Fruit fly (Drosophila melanogaster) whole organism, embryonic: ENCODE measurements around the gene LIMK1.

ENCODE experiments used
- Bdp1 ChIP-seq: fragments of 200-800 bp; sonication (Bioruptor generic); optimal IDR thresholded peaks from 3 replicates; lab custom pipeline; 2016; ENCODE audit warnings: missing biosample characterization, missing genetic modification characterization
- C15 ChIP-seq: fragments of 200-800 bp; sonication (Bioruptor generic); IDR thresholded peaks from 3 replicates; pipeline ENCODE4 v1.3.6; 2022; ENCODE audit warnings: missing biosample characterization, missing genetic modification characterization
- CG10366 ChIP-seq: fragments of 200-800 bp; sonication (Bioruptor generic); IDR thresholded peaks from 2 replicates; pipeline ENCODE4 v1.3.6; 2022; ENCODE audit warnings: missing biosample characterization, missing genetic modification characterization
- CG10565 ChIP-seq: fragments of 200-800 bp; sonication (Bioruptor generic); optimal IDR thresholded peaks from 3 replicates; lab custom pipeline; 2016; ENCODE audit warnings: missing biosample characterization, mild to moderate bottlenecking, missing genetic modification characterization
- CG11247 ChIP-seq: fragments of 200-800 bp; sonication (Bioruptor generic); IDR thresholded peaks from 2 replicates; pipeline ENCODE4 v1.3.6; 2022; ENCODE audit warnings: missing biosample characterization, missing genetic modification characterization
- CG12236 ChIP-seq: fragments of 200-800 bp; sonication (Bioruptor generic); optimal IDR thresholded peaks from 2 replicates; lab custom pipeline; 2016; ENCODE audit warnings: missing biosample characterization, missing genetic modification characterization
- CG1233 ChIP-seq: fragments of 200-800 bp; sonication (Bioruptor generic); optimal IDR thresholded peaks from 4 replicates; lab custom pipeline; 2018; ENCODE audit warnings: missing biosample characterization, mild to moderate bottlenecking, missing genetic modification characterization
- CG12769 ChIP-seq: fragments of 200-800 bp; sonication (Bioruptor generic); optimal IDR thresholded peaks from 2 replicates; lab custom pipeline; 2019; ENCODE audit warnings: missing biosample characterization, mild to moderate bottlenecking, missing genetic modification characterization, moderate library complexity
- CG16813 ChIP-seq: fragments of 200-800 bp; sonication (Bioruptor generic); IDR thresholded peaks from 3 replicates; pipeline ENCODE4 v1.3.6; 2022; ENCODE audit warnings: missing biosample characterization, missing genetic modification characterization; ENCODE audit not compliant: partially characterized antibody
- CG16815 ChIP-seq: fragments of 200-800 bp; sonication (Bioruptor generic); optimal IDR thresholded peaks from 3 replicates; lab custom pipeline; 2017; ENCODE audit warnings: missing biosample characterization, mild to moderate bottlenecking, missing genetic modification characterization
- CG17359 ChIP-seq: fragments of 200-800 bp; sonication (Bioruptor generic); optimal IDR thresholded peaks from 3 replicates; lab custom pipeline; 2018; ENCODE audit warnings: missing biosample characterization, mild to moderate bottlenecking, missing genetic modification characterization, moderate library complexity
- CG2678 ChIP-seq: fragments of 200-800 bp; sonication (Bioruptor generic); optimal IDR thresholded peaks from 3 replicates; lab custom pipeline; 2019; ENCODE audit warnings: missing biosample characterization, mild to moderate bottlenecking, missing genetic modification characterization, moderate library complexity
- CG3847 ChIP-seq: fragments of 200-800 bp; sonication (Bioruptor generic); IDR thresholded peaks from 2 replicates; pipeline ENCODE4 v1.3.6; 2022; ENCODE audit warnings: missing biosample characterization, missing genetic modification characterization
- CG3995 ChIP-seq: fragments of 200-800 bp; sonication (Bioruptor generic); optimal IDR thresholded peaks from 3 replicates; lab custom pipeline; 2016; ENCODE audit warnings: missing biosample characterization, missing genetic modification characterization
- CG4360 ChIP-seq: fragments of 200-800 bp; sonication (Bioruptor generic); IDR thresholded peaks from 2 replicates; pipeline ENCODE4 v1.3.6; 2022; ENCODE audit warnings: missing biosample characterization, missing genetic modification characterization
- CG9797 ChIP-seq: fragments of 200-800 bp; sonication (Bioruptor generic); optimal IDR thresholded peaks from 3 replicates; lab custom pipeline; 2018; ENCODE audit warnings: missing biosample characterization, mild to moderate bottlenecking, missing genetic modification characterization
- CG9817 ChIP-seq: fragments of 200-800 bp; sonication (Bioruptor generic); optimal IDR thresholded peaks from 2 replicates; lab custom pipeline; 2018; ENCODE audit warnings: missing biosample characterization, mild to moderate bottlenecking, missing genetic modification characterization, moderate library complexity
- CTCF ChIP-seq: fragments of 200-800 bp; sonication (Bioruptor generic); optimal IDR thresholded peaks from 2 replicates; lab custom pipeline; 2017; ENCODE audit warnings: missing biosample characterization, mild to moderate bottlenecking, missing genetic modification characterization, moderate library complexity
- Dad ChIP-seq: fragments of 200-800 bp; sonication (Bioruptor generic); optimal IDR thresholded peaks from 3 replicates; lab custom pipeline; 2016; ENCODE audit warnings: missing biosample characterization, missing genetic modification characterization
- ERR ChIP-seq: fragments of 200-800 bp; sonication (Bioruptor generic); optimal IDR thresholded peaks from 2 replicates; lab custom pipeline; 2016; ENCODE audit warnings: missing biosample characterization, missing genetic modification characterization
- Fer2 ChIP-seq: fragments of 200-800 bp; sonication (Bioruptor generic); optimal IDR thresholded peaks from 2 replicates; lab custom pipeline; 2018; ENCODE audit warnings: missing biosample characterization, mild to moderate bottlenecking, missing genetic modification characterization, moderate library complexity
- Fer3 ChIP-seq: fragments of 200-800 bp; sonication (Bioruptor generic); optimal IDR thresholded peaks from 2 replicates; lab custom pipeline; 2018; ENCODE audit warnings: missing biosample characterization, mild to moderate bottlenecking, missing genetic modification characterization, moderate library complexity
- HHEX ChIP-seq: fragments of 200-800 bp; sonication (Bioruptor generic); optimal IDR thresholded peaks from 3 replicates; lab custom pipeline; 2017; ENCODE audit warnings: missing biosample characterization, mild to moderate bottlenecking, missing genetic modification characterization, missing genetic modification reagents
- Hr3 ChIP-seq: fragments of 200-800 bp; sonication (Bioruptor generic); optimal IDR thresholded peaks from 3 replicates; lab custom pipeline; 2016; ENCODE audit warnings: missing biosample characterization, missing genetic modification characterization
- NC2α ChIP-seq: fragments of 200-800 bp; sonication (Bioruptor generic); optimal IDR thresholded peaks from 2 replicates; lab custom pipeline; 2016; ENCODE audit warnings: missing biosample characterization, missing genetic modification characterization
- NC2β ChIP-seq: fragments of 200-800 bp; sonication (Bioruptor generic); optimal IDR thresholded peaks from 2 replicates; lab custom pipeline; 2016; ENCODE audit warnings: missing biosample characterization, missing genetic modification characterization
- Opbp ChIP-seq: fragments of 200-800 bp; sonication (Bioruptor generic); IDR thresholded peaks from 3 replicates; pipeline ENCODE4 v1.3.6; 2022; ENCODE audit warnings: missing biosample characterization, missing genetic modification characterization; ENCODE audit not compliant: partially characterized antibody
- Poxn ChIP-seq: fragments of 200-800 bp; sonication (Bioruptor generic); IDR thresholded peaks from 2 replicates; pipeline ENCODE4 v1.3.6; 2022; ENCODE audit warnings: missing biosample characterization, missing genetic modification characterization
- Usf ChIP-seq: fragments of 200-800 bp; sonication (Bioruptor generic); optimal IDR thresholded peaks from 2 replicates; lab custom pipeline; 2017; ENCODE audit warnings: missing genotype, missing biosample characterization, missing genetic modification characterization
- Xbp1 ChIP-seq: fragments of 200-800 bp; sonication (Bioruptor generic); optimal IDR thresholded peaks from 3 replicates; lab custom pipeline; 2016; ENCODE audit warnings: missing biosample characterization, mild to moderate bottlenecking, missing genetic modification characterization
- ab ChIP-seq: fragments of 200-800 bp; sonication (Bioruptor generic); optimal IDR thresholded peaks from 2 replicates; lab custom pipeline; 2016; ENCODE audit warnings: missing biosample characterization, missing genetic modification characterization
- al ChIP-seq: fragments of 200-800 bp; sonication (Bioruptor generic); IDR thresholded peaks from 2 replicates; pipeline ENCODE4 v1.3.6; 2022; ENCODE audit warnings: missing biosample characterization, missing genetic modification characterization
- ara ChIP-seq: fragments of 200-800 bp; sonication (Bioruptor generic); IDR thresholded peaks from 2 replicates; pipeline ENCODE4 v1.3.6; 2022; ENCODE audit warnings: missing biosample characterization, missing genetic modification characterization
- bowl ChIP-seq: fragments of 200-800 bp; sonication (Bioruptor generic); IDR thresholded peaks from 2 replicates; pipeline ENCODE4 v1.3.6; 2022; ENCODE audit warnings: missing biosample characterization, missing genetic modification characterization
- btn ChIP-seq: fragments of 200-800 bp; sonication (Bioruptor generic); optimal IDR thresholded peaks from 2 replicates; lab custom pipeline; 2016; ENCODE audit warnings: missing biosample characterization, missing genetic modification characterization
- ci ChIP-seq: fragments of 200-800 bp; sonication (Bioruptor generic); IDR thresholded peaks from 3 replicates; pipeline ENCODE4 v1.3.6; 2022; ENCODE audit warnings: missing biosample characterization, missing genetic modification characterization
- exex ChIP-seq: fragments of 200-800 bp; sonication (Bioruptor generic); optimal IDR thresholded peaks from 4 replicates; lab custom pipeline; 2018; ENCODE audit warnings: missing biosample characterization, mild to moderate bottlenecking, missing genetic modification characterization, moderate library complexity
- fd3F ChIP-seq: fragments of 200-800 bp; sonication (Bioruptor generic); optimal IDR thresholded peaks from 2 replicates; lab custom pipeline; 2018; ENCODE audit warnings: missing biosample characterization, mild to moderate bottlenecking, missing genetic modification characterization, moderate library complexity
- fu2 ChIP-seq: fragments of 200-800 bp; sonication (Bioruptor generic); optimal IDR thresholded peaks from 2 replicates; lab custom pipeline; 2016; ENCODE audit warnings: missing biosample characterization, missing genetic modification characterization
- gce ChIP-seq: fragments of 200-800 bp; sonication (Bioruptor generic); IDR thresholded peaks from 3 replicates; pipeline ENCODE4 v1.3.6; 2022; ENCODE audit warnings: missing biosample characterization, missing genetic modification characterization
- gcm2 ChIP-seq: fragments of 200-800 bp; sonication (Bioruptor generic); optimal IDR thresholded peaks from 2 replicates; lab custom pipeline; 2016; ENCODE audit warnings: missing biosample characterization, missing genetic modification characterization
- hth ChIP-seq: fragments of >200 bp; optimal IDR thresholded peaks from 2 replicates; lab custom pipeline; 2017; ENCODE audit warnings: inconsistent platforms
- jing ChIP-seq: fragments of 200-800 bp; sonication (Bioruptor generic); optimal IDR thresholded peaks from 2 replicates; lab custom pipeline; 2018; ENCODE audit warnings: missing biosample characterization, mild to moderate bottlenecking, missing genetic modification characterization
- jumu ChIP-seq: fragments of 200-800 bp; sonication (Bioruptor generic); optimal IDR thresholded peaks from 3 replicates; lab custom pipeline; 2016; ENCODE audit warnings: missing biosample characterization, missing genetic modification characterization
- lab ChIP-seq: fragments of 200-800 bp; sonication (Bioruptor generic); optimal IDR thresholded peaks from 3 replicates; lab custom pipeline; 2017; ENCODE audit warnings: missing biosample characterization, missing genetic modification characterization, mild to moderate bottlenecking, moderate library complexity, missing genetic modification reagents
- luna ChIP-seq: fragments of 200-800 bp; sonication (Bioruptor generic); optimal IDR thresholded peaks from 2 replicates; lab custom pipeline; 2016; ENCODE audit warnings: missing biosample characterization, missing genetic modification characterization
- pb ChIP-seq: fragments of 200-800 bp; sonication (Bioruptor generic); optimal IDR thresholded peaks from 3 replicates; lab custom pipeline; 2016; ENCODE audit warnings: missing biosample characterization, missing genetic modification characterization
- peb ChIP-seq: fragments of 200-800 bp; sonication (Bioruptor generic); IDR thresholded peaks from 2 replicates; pipeline ENCODE4 v1.3.6; 2022; ENCODE audit warnings: missing biosample characterization, missing genetic modification characterization
- slbo ChIP-seq: fragments of 200-800 bp; sonication (Bioruptor generic); IDR thresholded peaks from 2 replicates; pipeline ENCODE4 v1.3.6; 2022; ENCODE audit warnings: missing biosample characterization, missing genetic modification characterization
- so ChIP-seq: fragments of 200-800 bp; sonication (Bioruptor generic); IDR thresholded peaks from 3 replicates; pipeline ENCODE4 v1.3.6; 2022; ENCODE audit warnings: missing biosample characterization, missing genetic modification characterization
- ttk ChIP-seq: fragments of 200-800 bp; sonication (Bioruptor generic); IDR thresholded peaks from 2 replicates; pipeline ENCODE4 v2.1.2; 2022; ENCODE audit warnings: missing biosample characterization, missing genetic modification characterization
- unpg ChIP-seq: fragments of 200-800 bp; sonication (Bioruptor generic); optimal IDR thresholded peaks from 3 replicates; lab custom pipeline; 2018; ENCODE audit warnings: missing biosample characterization, mild to moderate bottlenecking, missing genetic modification characterization, moderate library complexity
- yki ChIP-seq: fragments of >200 bp; optimal IDR thresholded peaks from 3 replicates; lab custom pipeline; 2018
- zfh2 ChIP-seq: fragments of 200-800 bp; sonication (Bioruptor generic); optimal IDR thresholded peaks from 2 replicates; lab custom pipeline; 2016; ENCODE audit warnings: missing biosample characterization, missing genetic modification characterization

LIMK1 gene

dm6 chrX:12547657-12548056 is 44.3 kb downstream of the LIMK1 start (continued):
- TF ChIP-seq CG1233: no peak
- no peak for TF ChIP-seq hth (lab: Kevin White, UChicago)
- 0 out of 2 replicates have a peak, but pooled peaks have one; percentile 9 for TF ChIP-seq ara (GFP tag; lab: Robert Waterston, UW)
- TF ChIP-seq pb: no peak
- no peak for TF ChIP-seq yki (lab: Kevin White, UChicago)
- TF ChIP-seq gcm2 (GFP tag; lab: Kevin White, UChicago): no peak
- peak; percentile 37 for TF ChIP-seq Fer3 (tag; lab: Kevin White, UChicago)
- peak; percentile 55 for TF ChIP-seq slbo (GFP tag; lab: Robert Waterston, UW)
- TF ChIP-seq CG3995: no peak
- TF ChIP-seq CG12236 (GFP tag; lab: Kevin White, UChicago): no peak
- TF ChIP-seq ci: no peak
- TF ChIP-seq exex (tag; lab: Kevin White, UChicago): no peak
- TF ChIP-seq Poxn (GFP tag; lab: Robert Waterston, UW): no peak
- TF ChIP-seq ttk (GFP tag; lab: Robert Waterston, UW): no peak
- TF ChIP-seq CG10366 (GFP tag; lab: Robert Waterston, UW): no peak; the same call in 1 of the 2 replicates
- TF ChIP-seq al (GFP tag; lab: Robert Waterston, UW): no peak
- peak; percentile 30 for TF ChIP-seq Xbp1 (GFP tag; lab: Kevin White, UChicago)
- peak; percentile 68 for TF ChIP-seq CG2678
- no peak for TF ChIP-seq jumu (GFP tag; lab: Kevin White, UChicago)
- peak; percentile 41 for TF ChIP-seq lab (GFP tag; lab: Kevin White, UChicago)
- TF ChIP-seq NC2α: no peak
- TF ChIP-seq CG17359 (tag; lab: Kevin White, UChicago): peak; percentile 46
- TF ChIP-seq Fer2: no peak
- TF ChIP-seq CG9797 (GFP tag; lab: Kevin White, UChicago): no peak
- TF ChIP-seq CG4360: no peak
- no peak for TF ChIP-seq CG10565 (GFP tag; lab: Kevin White, UChicago)
- TF ChIP-seq HHEX: peak; percentile 14
- no peak for TF ChIP-seq ERR
- TF ChIP-seq gce: no peak
- TF ChIP-seq CG12769 (tag; lab: Kevin White, UChicago): no peak
- no peak for TF ChIP-seq fu2
- no peak for TF ChIP-seq luna
- TF ChIP-seq peb (GFP tag; lab: Robert Waterston, UW): no peak
- TF ChIP-seq Dad (GFP tag; lab: Kevin White, UChicago): no peak
- TF ChIP-seq so: peak; percentile 29; the same call in 1 of the 3 replicates
- TF ChIP-seq bowl (GFP tag; lab: Robert Waterston, UW): no peak
- no peak for TF ChIP-seq Opbp
- no peak for TF ChIP-seq Hr3 (GFP tag; lab: Kevin White, UChicago)
- TF ChIP-seq btn (GFP tag; lab: Kevin White, UChicago): no peak
- peak; percentile 42 for TF ChIP-seq unpg
- no peak for TF ChIP-seq NC2β (GFP tag; lab: Kevin White, UChicago)
- no peak for TF ChIP-seq Bdp1 (GFP tag; lab: Kevin White, UChicago)
- peak; percentile 21 for TF ChIP-seq zfh2
- no peak for TF ChIP-seq CG11247 (GFP tag; lab: Robert Waterston, UW)
- no peak for TF ChIP-seq jing (GFP tag; lab: Kevin White, UChicago)
- TF ChIP-seq CG16815 (GFP tag; lab: Kevin White, UChicago): no peak
- peak; percentile 41 for TF ChIP-seq CG3847 (GFP tag; lab: Robert Waterston, UW)
- no peak for TF ChIP-seq Usf (GFP tag; lab: Kevin White, UChicago)
- no peak for TF ChIP-seq C15 (GFP tag; lab: Robert Waterston, UW)
- peak; percentile 31 for TF ChIP-seq fd3F (GFP tag; lab: Kevin White, UChicago)
- peak; percentile 42 for TF ChIP-seq CG9817 (tag; lab: Kevin White, UChicago)
- no peak for TF ChIP-seq CG16813 (GFP tag; lab: Robert Waterston, UW)
- TF ChIP-seq CTCF: no peak
- no peak for TF ChIP-seq ab (GFP tag; lab: Kevin White, UChicago)
